Fruit fly (Drosophila melanogaster) whole organism, embryonic: ENCODE data around the gene Chro.

Experiments used
- Asciz ChIP-seq: fragments of 200-800 bp; sonication (Bioruptor generic); optimal IDR thresholded peaks from 2 replicates; lab custom pipeline; 2017; ENCODE audit warnings: missing biosample characterization, mild to moderate bottlenecking, missing genetic modification characterization, missing genetic modification reagents
- BEAF-32 ChIP-seq: fragments of 200-800 bp; sonication (Bioruptor generic); optimal IDR thresholded peaks from 3 replicates; lab custom pipeline; 2017; ENCODE audit warnings: missing biosample characterization, missing genetic modification characterization, mild to moderate bottlenecking, moderate library complexity, missing genetic modification reagents
- CG11560 ChIP-seq: fragments of 200-800 bp; sonication (Bioruptor generic); IDR thresholded peaks from 3 replicates; pipeline ENCODE4 v1.3.6; 2022; ENCODE audit warnings: missing biosample characterization, missing genetic modification characterization
- CG11695 ChIP-seq: fragments of 200-800 bp; sonication (Bioruptor generic); IDR thresholded peaks from 3 replicates; pipeline ENCODE4 v1.3.6; 2022; ENCODE audit warnings: missing biosample characterization, missing genetic modification characterization
- CG12769 ChIP-seq: fragments of 200-800 bp; sonication (Bioruptor generic); optimal IDR thresholded peaks from 2 replicates; lab custom pipeline; 2019; ENCODE audit warnings: missing biosample characterization, mild to moderate bottlenecking, missing genetic modification characterization, moderate library complexity
- CG13424 ChIP-seq: fragments of 200-800 bp; sonication (Bioruptor generic); optimal IDR thresholded peaks from 2 replicates; lab custom pipeline; 2019; ENCODE audit warnings: missing biosample characterization, mild to moderate bottlenecking, missing genetic modification characterization, moderate library complexity
- CG14860 ChIP-seq: fragments of 200-800 bp; sonication (Bioruptor generic); IDR thresholded peaks from 3 replicates; pipeline ENCODE4 v1.3.6; 2022; ENCODE audit warnings: missing biosample characterization, missing genetic modification characterization; ENCODE audit not compliant: partially characterized antibody
- CG1603 ChIP-seq: fragments of 200-800 bp; sonication (Bioruptor generic); optimal IDR thresholded peaks from 2 replicates; lab custom pipeline; 2019; ENCODE audit warnings: missing biosample characterization, mild to moderate bottlenecking, missing genetic modification characterization, moderate library complexity
- CG1647 ChIP-seq: fragments of 200-800 bp; sonication (Bioruptor generic); optimal IDR thresholded peaks from 3 replicates; lab custom pipeline; 2016; ENCODE audit warnings: missing biosample characterization, missing genetic modification characterization
- CG18476 ChIP-seq: fragments of 200-800 bp; sonication (Bioruptor generic); optimal IDR thresholded peaks from 2 replicates; lab custom pipeline; 2016; ENCODE audit warnings: missing biosample characterization, mild to moderate bottlenecking, missing genetic modification characterization
- CG2116 ChIP-seq: fragments of 200-800 bp; sonication (Bioruptor generic); optimal IDR thresholded peaks from 3 replicates; lab custom pipeline; 2018; ENCODE audit warnings: missing biosample characterization, mild to moderate bottlenecking, missing genetic modification characterization
- CG33213 ChIP-seq: fragments of 200-800 bp; sonication (Bioruptor generic); optimal IDR thresholded peaks from 3 replicates; lab custom pipeline; 2016; ENCODE audit warnings: missing biosample characterization, missing genetic modification characterization
- CG34224 ChIP-seq: fragments of 200-800 bp; sonication (Bioruptor generic); IDR thresholded peaks from 3 replicates; pipeline ENCODE4 v1.3.6; 2022; ENCODE audit warnings: missing biosample characterization, missing genetic modification characterization; ENCODE audit not compliant: partially characterized antibody
- CG6654 ChIP-seq: fragments of 200-800 bp; sonication (Bioruptor generic); optimal IDR thresholded peaks from 2 replicates; lab custom pipeline; 2017; ENCODE audit warnings: missing biosample characterization, mild to moderate bottlenecking, missing genetic modification characterization
- CG7372 ChIP-seq: fragments of 200-800 bp; sonication (Bioruptor generic); IDR thresholded peaks from 2 replicates; pipeline ENCODE4 v1.3.6; 2022; ENCODE audit warnings: missing biosample characterization, missing genetic modification characterization
- CG7786 ChIP-seq: fragments of 200-800 bp; sonication (Bioruptor generic); optimal IDR thresholded peaks from 2 replicates; lab custom pipeline; 2016; ENCODE audit warnings: missing biosample characterization, missing genetic modification characterization
- CG9932 ChIP-seq: fragments of 200-800 bp; sonication (Bioruptor generic); IDR thresholded peaks from 2 replicates; pipeline ENCODE4 v1.3.6; 2022; ENCODE audit warnings: missing biosample characterization, missing genetic modification characterization
- Dad ChIP-seq: fragments of 200-800 bp; sonication (Bioruptor generic); optimal IDR thresholded peaks from 3 replicates; lab custom pipeline; 2016; ENCODE audit warnings: missing biosample characterization, missing genetic modification characterization
- Dfd ChIP-seq, 2 experiments: fragments of >200 bp; optimal IDR thresholded peaks; 2 replicates each; lab custom pipeline; 2017; ENCODE audit warnings: missing biosample characterization in 2 of 2, missing genetic modification characterization in 2 of 2
- Dip2 ChIP-seq: fragments of 200-800 bp; sonication (Bioruptor generic); IDR thresholded peaks from 2 replicates; pipeline ENCODE4 v1.3.6; 2022; ENCODE audit warnings: missing biosample characterization, missing genetic modification characterization
- Dll ChIP-seq: fragments of 200-800 bp; sonication (Bioruptor generic); IDR thresholded peaks from 4 replicates; pipeline ENCODE4 v1.3.6; 2022; ENCODE audit warnings: missing biosample characterization, missing genetic modification characterization; ENCODE audit not compliant: partially characterized antibody
- Dp ChIP-seq: fragments of 200-800 bp; sonication (Bioruptor generic); optimal IDR thresholded peaks from 2 replicates; lab custom pipeline; 2018; ENCODE audit warnings: missing biosample characterization, mild to moderate bottlenecking, missing genetic modification characterization, moderate library complexity
- HLH4C ChIP-seq: fragments of 200-800 bp; sonication (Bioruptor generic); IDR thresholded peaks from 3 replicates; pipeline ENCODE4 v1.3.6; 2022; ENCODE audit warnings: missing biosample characterization, missing genetic modification characterization; ENCODE audit not compliant: partially characterized antibody
- NK7.1 ChIP-seq: fragments of 200-800 bp; sonication (Bioruptor generic); optimal IDR thresholded peaks from 3 replicates; lab custom pipeline; 2016; ENCODE audit warnings: missing biosample characterization, missing genetic modification characterization
- Opbp ChIP-seq: fragments of 200-800 bp; sonication (Bioruptor generic); IDR thresholded peaks from 3 replicates; pipeline ENCODE4 v1.3.6; 2022; ENCODE audit warnings: missing biosample characterization, missing genetic modification characterization; ENCODE audit not compliant: partially characterized antibody
- Sox102F ChIP-seq: fragments of 200-800 bp; sonication (Bioruptor generic); optimal IDR thresholded peaks from 2 replicates; lab custom pipeline; 2018; ENCODE audit warnings: missing biosample characterization, mild to moderate bottlenecking, missing genetic modification characterization, moderate library complexity
- abd-A ChIP-seq: fragments of 200-800 bp; sonication (Bioruptor generic); optimal IDR thresholded peaks from 3 replicates; lab custom pipeline; 2019; ENCODE audit warnings: missing biosample characterization, mild to moderate bottlenecking, missing genetic modification characterization, moderate library complexity
- ac ChIP-seq: fragments of 200-800 bp; sonication (Bioruptor generic); optimal IDR thresholded peaks from 3 replicates; lab custom pipeline; 2017; ENCODE audit warnings: missing biosample characterization, mild to moderate bottlenecking, missing genetic modification characterization
- al ChIP-seq: fragments of 200-800 bp; sonication (Bioruptor generic); IDR thresholded peaks from 2 replicates; pipeline ENCODE4 v1.3.6; 2022; ENCODE audit warnings: missing biosample characterization, missing genetic modification characterization
- ap ChIP-seq: fragments of 200-800 bp; sonication (Bioruptor generic); IDR thresholded peaks from 2 replicates; pipeline ENCODE4 v1.3.6; 2022; ENCODE audit warnings: missing biosample characterization, missing genetic modification characterization
- ato ChIP-seq: fragments of 200-800 bp; sonication (Bioruptor generic); IDR thresholded peaks from 2 replicates; pipeline ENCODE4 v1.3.6; 2022; ENCODE audit warnings: missing biosample characterization, missing genetic modification characterization; ENCODE audit not compliant: partially characterized antibody
- bbx ChIP-seq: fragments of 200-800 bp; sonication (Bioruptor generic); IDR thresholded peaks from 2 replicates; pipeline ENCODE4 v1.3.6; 2022; ENCODE audit warnings: missing biosample characterization, missing genetic modification characterization; ENCODE audit not compliant: partially characterized antibody
- caup ChIP-seq: fragments of 200-800 bp; sonication (Bioruptor generic); optimal IDR thresholded peaks from 3 replicates; lab custom pipeline; 2017; ENCODE audit warnings: missing biosample characterization, mild to moderate bottlenecking, missing genetic modification characterization, moderate library complexity; ENCODE audit not compliant: severe bottlenecking
- crp ChIP-seq, 2 experiments: fragments of 200-800 bp; sonication (Bioruptor generic); optimal IDR thresholded peaks; 2 replicates in 1 of 2; 3 replicates in 1 of 2; lab custom pipeline; 2017; ENCODE audit warnings: missing biosample characterization in 2 of 2, missing genetic modification characterization in 2 of 2, mild to moderate bottlenecking in 1 of 2, moderate library complexity in 1 of 2
- emc ChIP-seq: fragments of 200-800 bp; sonication (Bioruptor generic); optimal IDR thresholded peaks from 2 replicates; lab custom pipeline; 2016; ENCODE audit warnings: missing biosample characterization, missing genetic modification characterization
- h ChIP-seq: fragments of >200 bp; optimal IDR thresholded peaks from 2 replicates; lab custom pipeline; 2017
- kay ChIP-seq: fragments of 200-800 bp; sonication (Bioruptor generic); optimal IDR thresholded peaks from 2 replicates; lab custom pipeline; 2016; ENCODE audit warnings: missing biosample characterization, missing genetic modification characterization
- knrl ChIP-seq: fragments of 200-800 bp; sonication (Bioruptor generic); IDR thresholded peaks from 3 replicates; pipeline ENCODE4 v1.3.6; 2022; ENCODE audit warnings: missing biosample characterization, missing genetic modification characterization; ENCODE audit not compliant: partially characterized antibody
- lbe ChIP-seq: fragments of 200-800 bp; sonication (Bioruptor generic); optimal IDR thresholded peaks from 2 replicates; lab custom pipeline; 2016; ENCODE audit warnings: missing biosample characterization, mild to moderate bottlenecking, missing genetic modification characterization
- org-1 ChIP-seq: fragments of 200-800 bp; sonication (Bioruptor generic); optimal IDR thresholded peaks from 2 replicates; lab custom pipeline; 2017; ENCODE audit warnings: missing biosample characterization, missing genetic modification characterization
- p53 ChIP-seq: fragments of 200-800 bp; sonication (Bioruptor generic); optimal IDR thresholded peaks from 2 replicates; lab custom pipeline; 2016; ENCODE audit warnings: missing biosample characterization, missing genetic modification characterization
- pnt ChIP-seq: fragments of 200-800 bp; sonication (Bioruptor generic); optimal IDR thresholded peaks from 3 replicates; lab custom pipeline; 2016; ENCODE audit warnings: missing biosample characterization, missing genetic modification characterization
- psq ChIP-seq: fragments of 200-800 bp; sonication (Bioruptor generic); optimal IDR thresholded peaks from 2 replicates; lab custom pipeline; 2017; ENCODE audit warnings: missing biosample characterization, missing genetic modification characterization
- ro ChIP-seq: fragments of 200-800 bp; sonication (Bioruptor generic); IDR thresholded peaks from 2 replicates; pipeline ENCODE4 v1.3.6; 2022; ENCODE audit warnings: missing biosample characterization, missing genetic modification characterization
- run ChIP-seq: fragments of 200-800 bp; sonication (Bioruptor generic); optimal IDR thresholded peaks from 3 replicates; lab custom pipeline; 2018; ENCODE audit warnings: missing biosample characterization, mild to moderate bottlenecking, missing genetic modification characterization
- tll ChIP-seq, 2 experiments: fragments of 200-800 bp in 1 of 2; fragments of >200 bp in 1 of 2; sonication (Bioruptor generic) in 1 of 2; optimal IDR thresholded peaks; 2 replicates each; lab custom pipeline; 2017 to 2019; ENCODE audit warnings: missing biosample characterization in 2 of 2, missing genetic modification characterization in 2 of 2, mild to moderate bottlenecking in 1 of 2, moderate library complexity in 1 of 2
- vvl ChIP-seq: fragments of 200-800 bp; sonication (Bioruptor generic); IDR thresholded peaks from 2 replicates; pipeline ENCODE4 v1.3.6; 2022; ENCODE audit warnings: missing biosample characterization, missing genetic modification characterization
- zf30C ChIP-seq: fragments of 200-800 bp; sonication (Bioruptor generic); optimal IDR thresholded peaks from 3 replicates; lab custom pipeline; 2018; ENCODE audit warnings: missing biosample characterization, mild to moderate bottlenecking, missing genetic modification characterization

The Chro gene

DNA sequence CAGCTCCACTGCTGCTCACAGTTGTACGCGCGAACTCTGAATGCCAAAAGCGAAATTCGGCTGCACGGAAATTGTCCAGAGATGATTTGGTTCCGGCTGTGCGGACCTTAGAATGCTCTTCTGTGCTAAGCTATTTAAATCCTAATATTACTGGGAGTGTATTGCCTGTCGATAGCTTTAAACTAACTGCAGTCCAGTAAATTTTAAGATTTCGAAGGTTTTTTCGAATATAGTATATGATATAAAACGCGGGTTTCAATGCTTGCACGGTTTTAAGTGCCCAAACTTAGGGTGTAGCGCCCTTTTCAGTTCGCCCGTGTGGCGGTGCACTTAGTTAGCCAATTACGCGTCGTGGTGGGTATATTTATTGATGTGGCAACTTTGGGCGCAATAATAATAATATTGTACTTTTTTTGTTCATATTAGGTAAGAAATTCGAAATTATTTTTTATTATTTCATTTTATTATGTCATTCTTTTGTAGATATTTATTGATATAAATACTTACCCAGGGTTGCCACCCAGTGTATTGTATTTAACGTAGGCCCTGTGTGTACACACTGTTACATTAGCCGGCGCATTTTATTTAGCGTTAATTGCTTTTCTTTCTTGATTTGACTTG lies at the start of gene Chro, which contains the start of gene Ssl1 (continued):
- TF ChIP-seq psq (GFP tag; lab: Kevin White, UChicago): peak; percentile 99
- TF ChIP-seq knrl (GFP tag; lab: Robert Waterston, UW): peak; percentile 66; the same call in 2 of the 3 replicates
- TF ChIP-seq CG11695 (GFP tag; lab: Robert Waterston, UW): peak; percentile 100
- TF ChIP-seq Dad: peak; percentile 100
- TF ChIP-seq CG13424 (tag; lab: Kevin White, UChicago): peak; percentile 100
- peak; percentile 100 for TF ChIP-seq CG7786
- peak; percentile 100 for TF ChIP-seq Asciz (GFP tag; lab: Kevin White, UChicago)
- TF ChIP-seq vvl: peak; percentile 100
- peak; percentile 99 for TF ChIP-seq lbe (GFP tag; lab: Kevin White, UChicago)
- TF ChIP-seq h (lab: Kevin White, UChicago): no peak
- TF ChIP-seq crp (GFP tag; optimal IDR thresholded peaks at IDR 0.05; lab: Kevin White, UChicago): peak; percentile 60 to 83
- TF ChIP-seq run: peak; percentile 100
- TF ChIP-seq bbx (GFP tag; lab: Robert Waterston, UW): no peak
- TF ChIP-seq Dll: no peak; the same call in 3 of the 4 replicates
- peak; percentile 51 for TF ChIP-seq BEAF-32 (GFP tag; lab: Kevin White, UChicago)
- peak; percentile 100 for TF ChIP-seq org-1
- TF ChIP-seq CG2116 (GFP tag; lab: Kevin White, UChicago): peak; percentile 98
- TF ChIP-seq CG33213: peak; percentile 100
- TF ChIP-seq CG11560 (tag; lab: Robert Waterston, UW): peak; percentile 96
- TF ChIP-seq Dip2 (GFP tag; lab: Robert Waterston, UW): peak; percentile 84
- peak; percentile 8; the same call in 1 of the 3 replicates for TF ChIP-seq HLH4C
- TF ChIP-seq caup (GFP tag; lab: Kevin White, UChicago): peak; percentile 100
- TF ChIP-seq NK7.1 (GFP tag; lab: Kevin White, UChicago): peak; percentile 100
- 0 out of 3 replicates have a peak, but pooled peaks have one; percentile 28 for TF ChIP-seq CG34224 (GFP tag; lab: Robert Waterston, UW)
- TF ChIP-seq ac (GFP tag; lab: Kevin White, UChicago): peak; percentile 100
- TF ChIP-seq emc (GFP tag; lab: Kevin White, UChicago): peak; percentile 99
- TF ChIP-seq CG7372 (GFP tag; lab: Robert Waterston, UW): peak; percentile 100
- TF ChIP-seq ato: no peak
- peak; percentile 99 for TF ChIP-seq CG1603
- TF ChIP-seq Dp (GFP tag; lab: Kevin White, UChicago): peak; percentile 59
- peak; percentile 95 for TF ChIP-seq abd-A (tag; lab: Kevin White, UChicago)
- TF ChIP-seq Dfd (GFP tag; optimal IDR thresholded peaks at IDR 0.05; lab: Kevin White, UChicago): peak in 1 of 2 experiments; percentile 90
- TF ChIP-seq CG6654: peak; percentile 96
- TF ChIP-seq kay (GFP tag; lab: Kevin White, UChicago): peak; percentile 100
- TF ChIP-seq p53 (GFP tag; lab: Kevin White, UChicago): peak; percentile 99
- TF ChIP-seq Opbp (GFP tag; lab: Robert Waterston, UW): peak; percentile 56; the same call in 1 of the 3 replicates
- TF ChIP-seq al (GFP tag; lab: Robert Waterston, UW): peak; percentile 100
- peak; percentile 100 for TF ChIP-seq CG12769 (tag; lab: Kevin White, UChicago)
- peak; percentile 100 for TF ChIP-seq Sox102F (GFP tag; lab: Kevin White, UChicago)
- TF ChIP-seq tll (GFP tag; optimal IDR thresholded peaks at IDR 0.05; lab: Kevin White, UChicago): peak; percentile 82 to 88
- TF ChIP-seq CG14860 (GFP tag; lab: Robert Waterston, UW): 0 out of 3 replicates have a peak, but pooled peaks have one; percentile 23
- peak; percentile 58 for TF ChIP-seq zf30C (GFP tag; lab: Kevin White, UChicago)
- TF ChIP-seq ap (GFP tag; lab: Robert Waterston, UW): peak; percentile 100
- peak; percentile 100 for TF ChIP-seq CG18476
- peak; percentile 100 for TF ChIP-seq CG1647 (GFP tag; lab: Kevin White, UChicago)
- peak; percentile 100 for TF ChIP-seq pnt (GFP tag; lab: Kevin White, UChicago)
- peak; percentile 100 for TF ChIP-seq CG9932 (GFP tag; lab: Robert Waterston, UW)
- TF ChIP-seq ro (GFP tag; lab: Robert Waterston, UW): peak; percentile 100
